Fruit fly (Drosophila melanogaster) whole organism, embryonic: ENCODE measurements around the gene Osi6.
A peak's percentile ranks its signal among the peaks of the same experiment; 100 is the strongest.

Experiments
- Asciz ChIP-seq: fragments of 200-800 bp; sonication (Bioruptor generic); optimal IDR thresholded peaks from 2 replicates; lab custom pipeline; 2017; ENCODE audit warnings: missing biosample characterization, mild to moderate bottlenecking, missing genetic modification characterization, missing genetic modification reagents
- CG10147 ChIP-seq: fragments of 200-800 bp; sonication (Bioruptor generic); optimal IDR thresholded peaks from 2 replicates; lab custom pipeline; 2019; ENCODE audit warnings: missing biosample characterization, mild to moderate bottlenecking, missing genetic modification characterization, moderate library complexity
- CG10209 ChIP-seq: fragments of 200-800 bp; sonication (Bioruptor generic); optimal IDR thresholded peaks from 3 replicates; lab custom pipeline; 2017; ENCODE audit warnings: missing biosample characterization, mild to moderate bottlenecking, missing genetic modification characterization, missing genetic modification reagents
- CG11247 ChIP-seq: fragments of 200-800 bp; sonication (Bioruptor generic); IDR thresholded peaks from 2 replicates; pipeline ENCODE4 v1.3.6; 2022; ENCODE audit warnings: missing biosample characterization, missing genetic modification characterization
- CG11398 ChIP-seq: fragments of 200-800 bp; sonication (Bioruptor generic); optimal IDR thresholded peaks from 2 replicates; lab custom pipeline; 2016; ENCODE audit warnings: missing biosample characterization, missing genetic modification characterization
- CG12744 ChIP-seq: fragments of 200-800 bp; sonication (Bioruptor generic); optimal IDR thresholded peaks from 2 replicates; lab custom pipeline; 2016; ENCODE audit warnings: missing biosample characterization, missing genetic modification characterization
- CG12769 ChIP-seq: fragments of 200-800 bp; sonication (Bioruptor generic); optimal IDR thresholded peaks from 2 replicates; lab custom pipeline; 2019; ENCODE audit warnings: missing biosample characterization, mild to moderate bottlenecking, missing genetic modification characterization, moderate library complexity
- CG13424 ChIP-seq: fragments of 200-800 bp; sonication (Bioruptor generic); optimal IDR thresholded peaks from 2 replicates; lab custom pipeline; 2019; ENCODE audit warnings: missing biosample characterization, mild to moderate bottlenecking, missing genetic modification characterization, moderate library complexity
- CG13624 ChIP-seq: fragments of 200-800 bp; sonication (Bioruptor generic); optimal IDR thresholded peaks from 2 replicates; lab custom pipeline; 2016; ENCODE audit warnings: missing biosample characterization, missing genetic modification characterization
- CG14014 ChIP-seq: fragments of 200-800 bp; sonication (Bioruptor generic); IDR thresholded peaks from 2 replicates; pipeline ENCODE4 v1.3.6; 2022; ENCODE audit warnings: missing biosample characterization, missing genetic modification characterization
- CG14667 ChIP-seq: fragments of 200-800 bp; sonication (Bioruptor generic); IDR thresholded peaks from 2 replicates; pipeline ENCODE4 v1.3.6; 2022; ENCODE audit warnings: missing biosample characterization, missing genetic modification characterization
- CG15269 ChIP-seq: fragments of 200-800 bp; sonication (Bioruptor generic); optimal IDR thresholded peaks from 2 replicates; lab custom pipeline; 2018; ENCODE audit warnings: missing biosample characterization, mild to moderate bottlenecking, missing genetic modification characterization, moderate library complexity
- CG1603 ChIP-seq: fragments of 200-800 bp; sonication (Bioruptor generic); optimal IDR thresholded peaks from 2 replicates; lab custom pipeline; 2019; ENCODE audit warnings: missing biosample characterization, mild to moderate bottlenecking, missing genetic modification characterization, moderate library complexity
- CG16813 ChIP-seq: fragments of 200-800 bp; sonication (Bioruptor generic); IDR thresholded peaks from 3 replicates; pipeline ENCODE4 v1.3.6; 2022; ENCODE audit warnings: missing biosample characterization, missing genetic modification characterization; ENCODE audit not compliant: partially characterized antibody
- CG17802 ChIP-seq: fragments of 200-800 bp; sonication (Bioruptor generic); optimal IDR thresholded peaks from 2 replicates; lab custom pipeline; 2018; ENCODE audit warnings: missing biosample characterization, mild to moderate bottlenecking, missing genetic modification characterization, moderate library complexity
- CG18619 ChIP-seq: fragments of 200-800 bp; sonication (Bioruptor generic); optimal IDR thresholded peaks from 3 replicates; lab custom pipeline; 2017; ENCODE audit warnings: missing biosample characterization, mild to moderate bottlenecking, missing genetic modification characterization
- CG32767 ChIP-seq: fragments of 200-800 bp; sonication (Bioruptor generic); IDR thresholded peaks from 2 replicates; pipeline ENCODE4 v1.3.6; 2022; ENCODE audit warnings: missing biosample characterization, missing genetic modification characterization
- CG4424 ChIP-seq: fragments of 200-800 bp; sonication (Bioruptor generic); optimal IDR thresholded peaks from 3 replicates; lab custom pipeline; 2016; ENCODE audit warnings: missing biosample characterization, missing genetic modification characterization
- CG6175 ChIP-seq: fragments of 200-800 bp; sonication (Bioruptor generic); IDR thresholded peaks from 3 replicates; pipeline ENCODE4 v1.3.6; 2022; ENCODE audit warnings: missing biosample characterization, missing genetic modification characterization
- CG6813 ChIP-seq: fragments of 200-800 bp; sonication (Bioruptor generic); optimal IDR thresholded peaks from 2 replicates; lab custom pipeline; 2017; ENCODE audit warnings: missing biosample characterization, missing genetic modification characterization, mild to moderate bottlenecking, moderate library complexity, missing genetic modification reagents
- CG7357 ChIP-seq: fragments of 200-800 bp; sonication (Bioruptor generic); IDR thresholded peaks from 3 replicates; pipeline ENCODE4 v1.3.6; 2022; ENCODE audit warnings: missing biosample characterization, missing genetic modification characterization
- CG7372 ChIP-seq: fragments of 200-800 bp; sonication (Bioruptor generic); IDR thresholded peaks from 2 replicates; pipeline ENCODE4 v1.3.6; 2022; ENCODE audit warnings: missing biosample characterization, missing genetic modification characterization
- CG9817 ChIP-seq: fragments of 200-800 bp; sonication (Bioruptor generic); optimal IDR thresholded peaks from 2 replicates; lab custom pipeline; 2018; ENCODE audit warnings: missing biosample characterization, mild to moderate bottlenecking, missing genetic modification characterization, moderate library complexity
- CoRest ChIP-seq: fragments of 200-800 bp; sonication (Bioruptor generic); optimal IDR thresholded peaks from 3 replicates; lab custom pipeline; 2018; ENCODE audit warnings: missing biosample characterization, mild to moderate bottlenecking, missing genetic modification characterization, moderate library complexity
- H15 ChIP-seq: fragments of 200-800 bp; sonication (Bioruptor generic); IDR thresholded peaks from 3 replicates; pipeline ENCODE4 v1.3.6; 2022; ENCODE audit warnings: missing biosample characterization, missing genetic modification characterization
- HmgD ChIP-seq: fragments of 200-800 bp; sonication (Bioruptor generic); optimal IDR thresholded peaks from 3 replicates; lab custom pipeline; 2016; ENCODE audit warnings: missing biosample characterization, missing genetic modification characterization
- Jarid2 ChIP-seq: fragments of 200-800 bp; sonication (Bioruptor generic); optimal IDR thresholded peaks from 3 replicates; lab custom pipeline; 2017; ENCODE audit warnings: mild to moderate bottlenecking, missing biosample characterization, missing genetic modification reagents, missing genetic modification characterization
- MBD-R2 ChIP-seq: fragments of 200-800 bp; sonication (Bioruptor generic); IDR thresholded peaks from 2 replicates; pipeline ENCODE4 v1.3.6; 2022; ENCODE audit warnings: missing biosample characterization, missing genetic modification characterization
- Nf-YA ChIP-seq: fragments of 200-800 bp; sonication (Bioruptor generic); IDR thresholded peaks from 2 replicates; pipeline ENCODE4 v1.3.6; 2022; ENCODE audit warnings: missing biosample characterization, missing genetic modification characterization
- Opbp ChIP-seq: fragments of 200-800 bp; sonication (Bioruptor generic); IDR thresholded peaks from 3 replicates; pipeline ENCODE4 v1.3.6; 2022; ENCODE audit warnings: missing biosample characterization, missing genetic modification characterization; ENCODE audit not compliant: partially characterized antibody
- Optix ChIP-seq: fragments of 200-800 bp; sonication (Bioruptor generic); IDR thresholded peaks from 3 replicates; pipeline ENCODE4 v1.3.6; 2022; ENCODE audit warnings: missing biosample characterization, missing genetic modification characterization
- Scr ChIP-seq: fragments of 200-800 bp; sonication (Bioruptor generic); IDR thresholded peaks from 2 replicates; pipeline ENCODE4 v1.3.6; 2022; ENCODE audit warnings: missing biosample characterization, missing genetic modification characterization; ENCODE audit not compliant: partially characterized antibody
- aop ChIP-seq: fragments of 200-800 bp; sonication (Bioruptor generic); IDR thresholded peaks from 2 replicates; pipeline ENCODE4 v1.3.6; 2022; ENCODE audit warnings: missing biosample characterization, missing genetic modification characterization
- crp ChIP-seq, 2 experiments: fragments of 200-800 bp; sonication (Bioruptor generic); optimal IDR thresholded peaks; 2 replicates in 1 of 2; 3 replicates in 1 of 2; lab custom pipeline; 2017; ENCODE audit warnings: missing biosample characterization in 2 of 2, missing genetic modification characterization in 2 of 2, mild to moderate bottlenecking in 1 of 2, moderate library complexity in 1 of 2
- ewg ChIP-seq: fragments of 200-800 bp; sonication (Bioruptor generic); optimal IDR thresholded peaks from 3 replicates; lab custom pipeline; 2017; ENCODE audit warnings: mild to moderate bottlenecking, missing biosample characterization, missing genetic modification reagents, missing genetic modification characterization
- fd102C ChIP-seq: fragments of 200-800 bp; sonication (Bioruptor generic); optimal IDR thresholded peaks from 2 replicates; lab custom pipeline; 2018; ENCODE audit warnings: missing biosample characterization, mild to moderate bottlenecking, missing genetic modification characterization, moderate library complexity
- gce ChIP-seq: fragments of 200-800 bp; sonication (Bioruptor generic); IDR thresholded peaks from 3 replicates; pipeline ENCODE4 v1.3.6; 2022; ENCODE audit warnings: missing biosample characterization, missing genetic modification characterization
- gsb ChIP-seq: fragments of 200-800 bp; sonication (Bioruptor generic); IDR thresholded peaks from 2 replicates; pipeline ENCODE4 v1.3.6; 2022; ENCODE audit warnings: missing biosample characterization, missing genetic modification characterization
- jing ChIP-seq: fragments of 200-800 bp; sonication (Bioruptor generic); optimal IDR thresholded peaks from 2 replicates; lab custom pipeline; 2018; ENCODE audit warnings: missing biosample characterization, mild to moderate bottlenecking, missing genetic modification characterization
- nerfin-1 ChIP-seq: fragments of 200-800 bp; sonication (Bioruptor generic); optimal IDR thresholded peaks from 3 replicates; lab custom pipeline; 2019; ENCODE audit warnings: missing biosample characterization, mild to moderate bottlenecking, missing genetic modification characterization, moderate library complexity
- nmo ChIP-seq: fragments of 200-800 bp; sonication (Bioruptor generic); optimal IDR thresholded peaks from 2 replicates; lab custom pipeline; 2018; ENCODE audit warnings: missing biosample characterization, mild to moderate bottlenecking, missing genetic modification characterization, moderate library complexity
- prd ChIP-seq, 3 experiments: fragments of >200 bp in 2 of 3; fragments of 200-800 bp in 1 of 3; sonication (Bioruptor generic) in 1 of 3; optimal IDR thresholded peaks in 2 of 3; IDR thresholded peaks in 1 of 3; 2 replicates in 2 of 3; 3 replicates in 1 of 3; pipeline versions ENCODE4 v1.3.6 to Lab custom; 2017 to 2022; ENCODE audit warnings: missing biosample characterization in 1 of 3, missing genetic modification characterization in 1 of 3
- ranshi ChIP-seq: fragments of 200-800 bp; sonication (Bioruptor generic); IDR thresholded peaks from 2 replicates; pipeline ENCODE4 v1.3.6; 2022; ENCODE audit warnings: missing biosample characterization, missing genetic modification characterization
- row ChIP-seq: fragments of 200-800 bp; sonication (Bioruptor generic); IDR thresholded peaks from 3 replicates; pipeline ENCODE4 v1.3.6; 2022; ENCODE audit warnings: missing biosample characterization, missing genetic modification characterization
- sna ChIP-seq: fragments of 200-800 bp; sonication (Bioruptor generic); IDR thresholded peaks from 2 replicates; pipeline ENCODE4 v1.3.6; 2022; ENCODE audit warnings: missing biosample characterization, missing genetic modification characterization; ENCODE audit not compliant: partially characterized antibody
- stwl ChIP-seq: fragments of 200-800 bp; sonication (Bioruptor generic); optimal IDR thresholded peaks from 3 replicates; lab custom pipeline; 2018; ENCODE audit warnings: missing biosample characterization, mild to moderate bottlenecking, missing genetic modification characterization, moderate library complexity
- unc-4 ChIP-seq: fragments of 200-800 bp; sonication (Bioruptor generic); IDR thresholded peaks from 2 replicates; pipeline ENCODE4 v1.3.6; 2022; ENCODE audit warnings: missing biosample characterization, missing genetic modification characterization; ENCODE audit not compliant: partially characterized antibody
- zfh1 ChIP-seq: fragments of 200-800 bp; sonication (Bioruptor generic); IDR thresholded peaks from 3 replicates; pipeline ENCODE4 v1.3.6; 2022; ENCODE audit warnings: missing biosample characterization, missing genetic modification characterization

Gene Osi6

DNA sequence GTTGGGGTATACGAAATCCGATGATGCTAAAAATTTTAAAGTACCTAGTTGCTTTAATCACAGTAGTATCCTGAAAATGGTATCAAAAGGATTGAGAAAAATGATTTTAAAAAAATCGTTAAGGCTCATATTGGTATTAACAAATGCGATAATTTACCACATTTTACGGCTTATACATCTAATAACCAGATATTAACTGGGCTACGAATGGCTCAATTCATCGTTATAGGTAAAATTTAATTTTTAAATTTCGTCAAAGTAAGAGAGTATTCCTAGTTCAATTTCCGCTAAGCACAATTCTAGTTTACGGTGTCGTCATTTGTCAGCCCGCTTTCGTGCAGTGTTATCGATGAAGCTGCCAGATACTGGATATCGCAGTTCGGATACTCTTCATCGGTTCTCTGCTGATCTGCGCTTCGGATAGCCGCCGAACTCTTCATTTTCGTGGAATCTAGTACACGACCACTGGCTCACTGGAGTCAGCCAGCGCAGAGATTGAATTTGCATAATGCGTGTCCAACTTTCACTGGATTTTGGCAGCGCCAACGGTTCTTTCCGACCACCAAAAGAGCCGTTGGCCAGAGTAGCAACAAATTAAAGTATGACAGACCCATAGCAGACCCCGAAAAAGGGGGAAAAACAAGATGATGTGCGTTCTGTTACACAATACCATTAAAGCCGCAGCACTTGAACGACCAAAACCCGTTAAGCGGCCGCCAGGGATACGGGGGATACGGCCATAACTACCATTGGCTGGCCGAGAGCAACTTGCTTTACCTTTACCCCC, 5.3 kb upstream of the Osi6 start (continued):
- no peak for TF ChIP-seq HmgD (GFP tag; lab: Kevin White, UChicago)
- no peak for TF ChIP-seq H15 (GFP tag; lab: Robert Waterston, UW)
- TF ChIP-seq Opbp (GFP tag; lab: Robert Waterston, UW), result no peak
- no peak for TF ChIP-seq CG12769 (tag; lab: Kevin White, UChicago)
- TF ChIP-seq Jarid2 (GFP tag; lab: Kevin White, UChicago), result no peak
- peak; percentile 15 for TF ChIP-seq CG13424
- peak; percentile 9 for TF ChIP-seq ewg (GFP tag; lab: Kevin White, UChicago)
- no peak for TF ChIP-seq CG16813 (GFP tag; lab: Robert Waterston, UW)
- peak; percentile 25 for TF ChIP-seq CoRest (tag; lab: Kevin White, UChicago)
- TF ChIP-seq CG11398, result no peak
- peak; percentile 57 for TF ChIP-seq nmo
- no peak for TF ChIP-seq prd (optimal IDR thresholded peaks at IDR 0.05; lab: Kevin White, UChicago)
- TF ChIP-seq prd (GFP tag; IDR thresholded peaks at IDR 0.05; lab: Robert Waterston, UW), result no peak
- TF ChIP-seq ranshi (GFP tag; lab: Robert Waterston, UW), result no peak
- no peak for TF ChIP-seq CG4424
- TF ChIP-seq CG11247, result no peak
- TF ChIP-seq Scr (GFP tag; lab: Robert Waterston, UW), result no peak
- no peak for TF ChIP-seq CG15269 (tag; lab: Kevin White, UChicago)
- no peak for TF ChIP-seq Nf-YA (GFP tag; lab: Robert Waterston, UW)
- TF ChIP-seq CG1603 (tag; lab: Kevin White, UChicago), result peak; percentile 17
- no peak for TF ChIP-seq zfh1 (GFP tag; lab: Robert Waterston, UW)
- no peak for TF ChIP-seq unc-4 (GFP tag; lab: Robert Waterston, UW)
- TF ChIP-seq CG6813 (GFP tag; lab: Kevin White, UChicago), result no peak
- no peak for TF ChIP-seq CG14014
- TF ChIP-seq CG18619, result no peak
- TF ChIP-seq gsb, result no peak
- no peak for TF ChIP-seq CG12744 (GFP tag; lab: Kevin White, UChicago)
- no peak for TF ChIP-seq CG7357 (GFP tag; lab: Robert Waterston, UW)
- TF ChIP-seq aop (GFP tag; lab: Robert Waterston, UW), result no peak
- TF ChIP-seq fd102C (GFP tag; lab: Kevin White, UChicago), result no peak
- TF ChIP-seq sna (GFP tag; lab: Robert Waterston, UW), result no peak
- no peak for TF ChIP-seq CG10209 (GFP tag; lab: Kevin White, UChicago)
- TF ChIP-seq CG10147 (GFP tag; lab: Kevin White, UChicago), result no peak
- no peak for TF ChIP-seq CG9817 (tag; lab: Kevin White, UChicago)
- no peak for TF ChIP-seq Optix (GFP tag; lab: Robert Waterston, UW)
- TF ChIP-seq CG13624 (GFP tag; lab: Kevin White, UChicago), result no peak
- no peak for TF ChIP-seq gce (GFP tag; lab: Robert Waterston, UW)
- TF ChIP-seq MBD-R2, result no peak
- no peak for TF ChIP-seq nerfin-1 (tag; lab: Kevin White, UChicago)
- no peak for TF ChIP-seq CG32767 (GFP tag; lab: Robert Waterston, UW)
- TF ChIP-seq Asciz (GFP tag; lab: Kevin White, UChicago), result peak; percentile 20
- TF ChIP-seq CG17802, result no peak
- TF ChIP-seq CG14667, result no peak
- TF ChIP-seq row (GFP tag; lab: Robert Waterston, UW), result 0 out of 3 replicates have a peak, but pooled peaks have one; percentile 5
- TF ChIP-seq stwl (tag; lab: Kevin White, UChicago), result no peak
- TF ChIP-seq jing (GFP tag; lab: Kevin White, UChicago), result no peak
- TF ChIP-seq crp (GFP tag; optimal IDR thresholded peaks at IDR 0.05; lab: Kevin White, UChicago), result no peak
- no peak for TF ChIP-seq CG6175
- TF ChIP-seq CG7372 (GFP tag; lab: Robert Waterston, UW), result no peak
